Worm (Caenorhabditis elegans): Measurements from ENCODE around the gene Y82E9BL.5.

Y82E9BL.5 gene

DNA sequence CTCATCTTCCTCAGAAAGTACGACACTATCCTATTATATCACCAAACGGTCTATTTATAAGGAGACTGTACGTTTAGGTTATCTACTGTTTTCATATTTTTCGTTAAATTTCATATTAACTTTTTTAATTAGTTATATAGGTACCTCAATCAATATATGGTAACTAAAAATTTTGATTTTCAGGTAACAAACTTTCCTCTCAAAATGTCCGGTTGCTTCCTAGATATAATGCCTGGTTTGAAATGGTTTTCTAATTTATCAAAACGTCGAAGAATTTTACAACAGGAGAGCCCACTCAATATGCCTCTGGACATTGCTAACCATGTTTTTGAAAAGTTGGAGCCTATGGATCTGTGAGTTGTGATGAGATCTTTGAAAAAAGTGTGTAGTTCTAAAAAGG, 49.8 kb downstream of the Y82E9BL.5 start, which contains the start of gene fbxa-28:
Gene fbxa-28 (plus strand): TSS at position 301 of the 400 bp plus-strand sequence.
- no peak for TF ChIP-seq tbp1 (GFP tag; optimal IDR thresholded peaks at IDR 0.05)
- no peak for TF ChIP-seq B0019.2 (GFP tag; conservative IDR thresholded peaks at IDR 0.05)
- no peak for TF ChIP-seq sea-2 (GFP tag; IDR thresholded peaks at IDR 0.05)
- TF ChIP-seq cebp-1 (GFP tag; IDR thresholded peaks at IDR 0.05) = no peak
- TF ChIP-seq cebp-1 (tag; optimal IDR thresholded peaks at IDR 0.05) = no peak
- TF ChIP-seq F49E8.2 (tag; optimal IDR thresholded peaks at IDR 0.05; ENCODE audit: insufficient read depth) = no peak
- TF ChIP-seq nhr-80 (tag; optimal IDR thresholded peaks at IDR 0.05) = no peak
- no peak for TF ChIP-seq F23B12.7 (tag; optimal IDR thresholded peaks at IDR 0.05; ENCODE audit: insufficient read depth)
- TF ChIP-seq aptf-3 (GFP tag; IDR thresholded peaks at IDR 0.05) = no peak
- TF ChIP-seq nfya-1 (tag; optimal IDR thresholded peaks at IDR 0.05; ENCODE audit: borderline replicate concordance, insufficient read depth) = no peak
- no peak for TF ChIP-seq atf-7 (tag; optimal IDR thresholded peaks at IDR 0.05)
- no peak for TF ChIP-seq ceh-91 (GFP tag; IDR thresholded peaks at IDR 0.05)
- no peak for TF ChIP-seq Y67H2A.10 (GFP tag; conservative IDR thresholded peaks at IDR 0.05)
- no peak for TF ChIP-seq hlh-12 (tag; optimal IDR thresholded peaks at IDR 0.05)
- no peak for TF ChIP-seq let-607 (tag; optimal IDR thresholded peaks at IDR 0.05)
- no peak for TF ChIP-seq tbx-9 (tag; optimal IDR thresholded peaks at IDR 0.05; ENCODE audit: borderline replicate concordance)
- no peak for TF ChIP-seq K11D2.4 (GFP tag; IDR thresholded peaks at IDR 0.05)
- no peak for TF ChIP-seq mes-4 (tag; optimal IDR thresholded peaks at IDR 0.05)
- no peak for TF ChIP-seq rcor-1 (GFP tag; IDR thresholded peaks at IDR 0.05)
- TF ChIP-seq unc-130 (GFP tag; optimal IDR thresholded peaks at IDR 0.05) = no peak
- TF ChIP-seq F57A8.1 (GFP tag; optimal IDR thresholded peaks at IDR 0.05) = no peak

All from whole organism, young adult.